Fruit fly (Drosophila melanogaster) whole organism, adult: ENCODE results near the gene CG13097.
A peak's percentile ranks its signal among the peaks of the same experiment; 100 is the strongest.

Experiments used
- CG11617 ChIP-seq: fragments of 200-800 bp; sonication (Bioruptor generic); optimal IDR thresholded peaks from 2 replicates; lab custom pipeline; 2017; ENCODE audit warnings: mild to moderate bottlenecking, missing biosample characterization, missing genetic modification reagents, missing genetic modification characterization
- CG12768 ChIP-seq: fragments of 200-800 bp; sonication (Bioruptor generic); optimal IDR thresholded peaks from 2 replicates; lab custom pipeline; 2017; ENCODE audit warnings: missing biosample characterization, missing genetic modification characterization, mild to moderate bottlenecking, moderate library complexity, missing genetic modification reagents
- CG14711 ChIP-seq: fragments of 200-800 bp; sonication (Bioruptor generic); optimal IDR thresholded peaks from 2 replicates; lab custom pipeline; 2018; ENCODE audit warnings: missing biosample characterization, mild to moderate bottlenecking, missing genetic modification characterization, moderate library complexity
- CG1620 ChIP-seq: fragments of 200-800 bp; sonication (Bioruptor generic); optimal IDR thresholded peaks from 2 replicates; lab custom pipeline; 2016; ENCODE audit warnings: missing biosample characterization, missing genetic modification characterization
- CG33017 ChIP-seq: fragments of 200-800 bp; sonication (Bioruptor generic); optimal IDR thresholded peaks from 2 replicates; lab custom pipeline; 2018; ENCODE audit warnings: missing biosample characterization, mild to moderate bottlenecking, missing genetic modification characterization, moderate library complexity
- CG5204 ChIP-seq: fragments of 200-800 bp; sonication (Bioruptor generic); optimal IDR thresholded peaks from 2 replicates; lab custom pipeline; 2016; ENCODE audit warnings: missing biosample characterization, missing genetic modification characterization
- CG7045 ChIP-seq: fragments of 200-800 bp; sonication (Bioruptor generic); optimal IDR thresholded peaks from 2 replicates; lab custom pipeline; 2017; ENCODE audit warnings: missing biosample characterization, mild to moderate bottlenecking, missing genetic modification characterization
- CG7101 ChIP-seq: fragments of 200-800 bp; sonication (Bioruptor generic); optimal IDR thresholded peaks from 2 replicates; lab custom pipeline; 2018; ENCODE audit warnings: missing biosample characterization, mild to moderate bottlenecking, missing genetic modification characterization, moderate library complexity
- Clk ChIP-seq: fragments of 200-800 bp; sonication (Bioruptor generic); optimal IDR thresholded peaks from 2 replicates; lab custom pipeline; 2017; ENCODE audit warnings: missing biosample characterization, missing genetic modification characterization
- Crg-1 ChIP-seq: fragments of 200-800 bp; sonication (Bioruptor generic); optimal IDR thresholded peaks from 2 replicates; lab custom pipeline; 2016; ENCODE audit warnings: missing biosample characterization, missing genetic modification characterization
- Hr96 ChIP-seq: fragments of 200-800 bp; sonication (Bioruptor generic); optimal IDR thresholded peaks from 2 replicates; lab custom pipeline; 2016; ENCODE audit warnings: missing biosample characterization, missing genetic modification characterization
- Mnt ChIP-seq: fragments of 200-800 bp; sonication (Bioruptor generic); optimal IDR thresholded peaks from 2 replicates; lab custom pipeline; 2016; ENCODE audit warnings: missing biosample characterization, mild to moderate bottlenecking, missing genetic modification characterization
- bab1 ChIP-seq: fragments of 200-800 bp; sonication (Bioruptor generic); optimal IDR thresholded peaks from 3 replicates; lab custom pipeline; 2019; ENCODE audit warnings: missing biosample characterization, mild to moderate bottlenecking, missing genetic modification characterization, moderate library complexity
- cic ChIP-seq: fragments of 200-800 bp; sonication (Bioruptor generic); optimal IDR thresholded peaks from 2 replicates; lab custom pipeline; 2017; ENCODE audit warnings: missing biosample characterization, mild to moderate bottlenecking, missing genetic modification characterization, moderate library complexity
- cnc ChIP-seq, 2 experiments: fragments of >200 bp; optimal IDR thresholded peaks; 2 replicates each; lab custom pipeline; 2017
- kay ChIP-seq: fragments of 200-800 bp; sonication (Bioruptor generic); peaks from one replicate; lab custom pipeline; 2016; ENCODE audit warnings: missing biosample characterization, missing genetic modification characterization, borderline replicate concordance
- ovo ChIP-seq: fragments of 200-800 bp; sonication (Bioruptor generic); optimal IDR thresholded peaks from 2 replicates; lab custom pipeline; 2016; ENCODE audit warnings: missing biosample characterization, missing genetic modification characterization
- pad ChIP-seq: fragments of 200-800 bp; sonication (Bioruptor generic); optimal IDR thresholded peaks from 3 replicates; lab custom pipeline; 2017; ENCODE audit warnings: missing biosample characterization, missing genetic modification characterization, mild to moderate bottlenecking, moderate library complexity, missing genetic modification reagents
- tj ChIP-seq: fragments of 200-800 bp; sonication (Bioruptor generic); optimal IDR thresholded peaks from 3 replicates; lab custom pipeline; 2017; ENCODE audit warnings: missing biosample characterization, mild to moderate bottlenecking, missing genetic modification characterization, moderate library complexity
- toe ChIP-seq: fragments of 200-800 bp; sonication (Bioruptor generic); optimal IDR thresholded peaks from 2 replicates; lab custom pipeline; 2016; ENCODE audit warnings: missing biosample characterization, missing genetic modification characterization

CG13097 gene

DNA sequence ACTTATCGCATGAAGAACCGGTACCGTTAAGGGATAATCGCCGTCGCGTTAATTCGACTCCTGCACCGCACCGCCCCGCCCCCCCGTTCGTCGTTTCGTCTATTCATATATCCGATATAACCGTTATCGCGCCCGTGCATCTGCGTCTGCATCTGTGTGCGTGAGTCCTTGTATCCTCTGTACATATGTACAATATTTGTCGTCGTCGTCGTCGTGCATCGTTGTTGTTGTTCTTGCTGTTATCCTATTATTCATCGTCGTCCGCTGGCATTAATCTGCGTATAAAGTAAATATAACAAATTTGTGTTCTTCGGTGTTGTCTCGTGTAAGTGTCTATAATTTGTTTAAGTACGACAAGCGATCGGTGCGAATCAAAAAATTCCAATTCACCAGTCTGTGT lies 30.0 kb upstream of the CG13097 start:
- TF ChIP-seq Clk (GFP tag; lab: Kevin White, UChicago) (no peak), CG7045 (no peak), Hr96 (GFP tag; lab: Kevin White, UChicago) (no peak)

DNA sequence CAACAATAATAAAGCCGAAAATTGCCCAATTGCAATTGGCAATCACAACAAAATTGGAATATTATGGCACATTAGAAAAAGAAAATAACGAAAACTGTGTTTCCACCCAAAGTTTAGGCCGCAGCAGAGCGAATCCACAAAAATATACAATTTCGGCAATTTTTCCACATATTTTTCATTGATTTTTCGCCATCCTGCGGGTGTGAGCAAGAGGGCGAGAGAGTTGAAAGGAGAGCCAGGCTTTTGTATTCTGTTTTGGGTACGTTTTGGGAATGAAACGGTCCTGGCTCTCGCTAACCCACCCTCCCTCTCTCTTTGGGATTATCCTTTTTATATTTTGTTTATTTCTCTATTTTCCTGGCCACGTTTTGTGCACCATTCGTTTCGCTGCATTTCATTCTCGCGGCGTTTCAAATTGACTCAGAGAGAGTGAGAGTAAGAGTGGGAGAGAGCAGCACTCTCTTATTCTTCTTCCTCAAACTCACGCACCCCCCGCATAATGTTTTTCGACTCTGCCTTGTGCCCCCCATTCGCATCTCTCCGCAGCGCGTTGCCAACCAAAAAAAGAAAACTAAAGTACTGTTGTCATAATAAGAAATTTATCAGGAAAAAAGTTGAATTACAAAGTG lies 29.2 kb upstream of the CG13097 start:
- no peak for TF ChIP-seq CG7045
- TF ChIP-seq Mnt (GFP tag; lab: Kevin White, UChicago), result no peak
- no peak for TF ChIP-seq Crg-1 (GFP tag; lab: Kevin White, UChicago)
- no peak for TF ChIP-seq kay (GFP tag; lab: Kevin White, UChicago)
- no peak for TF ChIP-seq CG7101

DNA sequence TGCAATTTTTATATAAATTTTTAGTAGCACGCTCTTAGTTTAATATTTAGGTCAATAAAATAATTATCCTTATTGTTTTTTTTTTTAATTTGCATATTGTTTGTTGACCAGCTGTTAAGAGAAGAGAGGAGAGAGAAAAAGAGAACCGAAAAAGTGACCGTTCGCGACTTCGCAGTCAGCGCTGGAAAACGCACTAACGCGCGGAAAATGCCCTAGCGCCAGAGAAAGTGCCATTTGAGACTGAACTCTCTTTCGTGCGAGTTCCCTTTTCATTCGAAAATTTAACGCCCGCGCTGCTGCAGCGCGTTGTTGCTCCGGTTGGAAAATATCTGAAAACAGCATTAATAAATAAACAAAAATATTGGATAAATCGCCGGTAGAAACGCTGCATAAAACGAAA lies 28.4 kb upstream of the CG13097 start:
- TF ChIP-seq CG7045 (no peak), Mnt (GFP tag; lab: Kevin White, UChicago) (no peak), tj (GFP tag; lab: Kevin White, UChicago) (no peak), cnc (optimal IDR thresholded peaks at IDR 0.05; lab: Kevin White, UChicago) (no peak), Hr96 (GFP tag; lab: Kevin White, UChicago) (no peak), cic (GFP tag; lab: Kevin White, UChicago) (no peak), CG12768 (no peak), Crg-1 (GFP tag; lab: Kevin White, UChicago) (no peak), Clk (GFP tag; lab: Kevin White, UChicago) (no peak), ovo (GFP tag; lab: Kevin White, UChicago) (no peak), CG5204 (GFP tag; lab: Kevin White, UChicago) (no peak), CG14711 (tag; lab: Kevin White, UChicago) (no peak), CG33017 (tag; lab: Kevin White, UChicago) (no peak)

DNA sequence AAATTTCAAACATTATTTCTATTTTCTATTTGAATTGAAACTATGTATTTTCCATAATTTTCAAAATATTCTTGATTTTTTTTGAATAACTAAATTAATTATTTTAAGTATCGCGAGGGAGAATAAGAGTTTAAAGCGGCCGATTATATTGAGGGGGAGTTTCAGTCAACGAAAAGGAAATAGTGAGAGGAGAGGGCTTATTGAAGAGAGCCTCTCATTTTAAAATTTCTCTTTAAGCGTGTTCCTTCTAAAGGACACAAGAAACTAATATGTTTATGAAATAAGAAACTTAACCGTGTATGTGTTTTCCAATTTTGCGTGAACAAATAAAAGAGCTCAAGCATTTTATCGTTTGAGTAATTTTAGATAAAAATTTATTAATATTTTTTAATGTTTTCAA lies 28.0 kb upstream of the CG13097 start:
- TF ChIP-seq CG7101 (no peak), pad (no peak), Hr96 (GFP tag; lab: Kevin White, UChicago) (no peak), CG12768 (no peak), Mnt (GFP tag; lab: Kevin White, UChicago) (no peak), tj (GFP tag; lab: Kevin White, UChicago) (no peak), CG7045 (no peak), bab1 (GFP tag; lab: Kevin White, UChicago) (no peak), toe (no peak), CG33017 (tag; lab: Kevin White, UChicago) (no peak), CG14711 (tag; lab: Kevin White, UChicago) (no peak), Crg-1 (GFP tag; lab: Kevin White, UChicago) (no peak), CG11617 (GFP tag; lab: Kevin White, UChicago) (no peak), Clk (GFP tag; lab: Kevin White, UChicago) (no peak), CG1620 (GFP tag; lab: Kevin White, UChicago) (no peak), cnc (optimal IDR thresholded peaks at IDR 0.05; lab: Kevin White, UChicago) (no peak), kay (GFP tag; lab: Kevin White, UChicago) (no peak), CG5204 (GFP tag; lab: Kevin White, UChicago) (no peak), cic (GFP tag; lab: Kevin White, UChicago) (no peak), ovo (GFP tag; lab: Kevin White, UChicago) (no peak)

- peak; percentile 46 for TF ChIP-seq CG14711 (tag; lab: Kevin White, UChicago)
- TF ChIP-seq pad, result no peak
- no peak for TF ChIP-seq CG7045
Measured at dm6 chr2L:8542234-8542572, 27.5 kb upstream of the CG13097 start.

dm6 chr2L:8541469-8542233 lies 27.0 kb upstream of the CG13097 start, which contains the start of gene Sema1a:
TSS of gene Sema1a (plus strand) at chr2L:8542147.
- TF ChIP-seq CG12768 (no peak), cnc (optimal IDR thresholded peaks at IDR 0.05; lab: Kevin White, UChicago) (no peak), CG7101 (peak; percentile 17), Hr96 (GFP tag; lab: Kevin White, UChicago) (no peak), cic (GFP tag; lab: Kevin White, UChicago) (peak; percentile 16), tj (GFP tag; lab: Kevin White, UChicago) (no peak), bab1 (GFP tag; lab: Kevin White, UChicago) (peak; percentile 68), CG33017 (tag; lab: Kevin White, UChicago) (no peak), Mnt (GFP tag; lab: Kevin White, UChicago) (no peak), CG1620 (GFP tag; lab: Kevin White, UChicago) (peak; percentile 48), CG5204 (GFP tag; lab: Kevin White, UChicago) (no peak), kay (GFP tag; lab: Kevin White, UChicago) (peak; percentile 47), Clk (GFP tag; lab: Kevin White, UChicago) (no peak), CG11617 (GFP tag; lab: Kevin White, UChicago) (peak; percentile 36), Crg-1 (GFP tag; lab: Kevin White, UChicago) (no peak), CG14711 (tag; lab: Kevin White, UChicago) (no peak), pad (peak; percentile 50), ovo (GFP tag; lab: Kevin White, UChicago) (no peak), toe (peak; percentile 59), CG7045 (peak; percentile 0)
